Worm (Caenorhabditis elegans): ENCODE data around the gene F55C9.14.

ce11 chrV:19253520-19253919 lies 45.8 kb upstream of the F55C9.14 start, which contains the start of gene F21D9.4:
- TF ChIP-seq mdl-1 (tag; optimal IDR thresholded peaks at IDR 0.05) (no peak), pqm-1 (tag; optimal IDR thresholded peaks at IDR 0.05) (no peak), lir-3 (tag; optimal IDR thresholded peaks at IDR 0.05; ENCODE audit: poor library complexity) (no peak), unc-62 (GFP tag; optimal IDR thresholded peaks at IDR 0.05) (no peak), egl-27 (tag; optimal IDR thresholded peaks at IDR 0.05) (no peak), snu-23 (GFP tag; optimal IDR thresholded peaks at IDR 0.05) (no peak), skn-1 (tag; optimal IDR thresholded peaks at IDR 0.05) (no peak), fos-1 (tag; optimal IDR thresholded peaks at IDR 0.05) (no peak), ama-1 (optimal IDR thresholded peaks at IDR 0.05) (no peak), lin-35 (GFP tag; optimal IDR thresholded peaks at IDR 0.05) (no peak), nhr-19 (GFP tag; conservative IDR thresholded peaks at IDR 0.05) (no peak), sox-4 (tag; optimal IDR thresholded peaks at IDR 0.05) (no peak)
